Worm (Caenorhabditis elegans) whole organism, L1 larva: ENCODE data around the gene C16C8.10.

ENCODE experiments used
- C04F5.9 ChIP-seq: sonication (generic microtip); optimal IDR thresholded peaks from 2 replicates; lab custom pipeline; 2016; ENCODE audit warnings: missing genetic modification characterization, missing compliant biosample characterization
- C34B4.2 ChIP-seq: sonication (generic microtip); optimal IDR thresholded peaks from 2 replicates; lab custom pipeline; 2017; ENCODE audit warnings: mild to moderate bottlenecking, missing genetic modification characterization, missing compliant biosample characterization
- alr-1 ChIP-seq: fragments of 200-800 bp; sonication (Bioruptor generic); optimal IDR thresholded peaks from 2 replicates; lab custom pipeline; 2018; ENCODE audit warnings: borderline replicate concordance, mild to moderate bottlenecking, missing genetic modification characterization, missing compliant biosample characterization
- ama-1 ChIP-seq: fragments of 150-350 bp; optimal IDR thresholded peaks from 2 replicates; lab custom pipeline; 2014
- blmp-1 ChIP-seq: fragments of 150-350 bp; optimal IDR thresholded peaks from 2 replicates; lab custom pipeline; 2014; ENCODE audit warnings: missing biosample characterization, missing genetic modification characterization
- ceh-90 ChIP-seq: sonication (generic microtip); optimal IDR thresholded peaks from 2 replicates; lab custom pipeline; 2016; ENCODE audit warnings: missing genetic modification characterization, missing compliant biosample characterization
- efl-1 ChIP-seq, 4 experiments: fragments of 150-350 bp; optimal IDR thresholded peaks in 3 of 4; peaks in 1 of 4; 1 replicate in 1 of 4; 2 replicates in 3 of 4; lab custom pipeline; 2014; ENCODE audit warnings: missing biosample characterization in 2 of 4, missing genetic modification characterization in 2 of 4, missing genetic modification reagents in 2 of 4
- efl-3 ChIP-seq: fragments of 200-800 bp; sonication (Bioruptor generic); optimal IDR thresholded peaks from 2 replicates; lab custom pipeline; 2018; ENCODE audit warnings: mild to moderate bottlenecking, missing genetic modification characterization, missing compliant biosample characterization
- egl-13 ChIP-seq: sonication (generic microtip); optimal IDR thresholded peaks from 2 replicates; lab custom pipeline; 2016; ENCODE audit warnings: missing genotype, missing genetic modification reagents, missing genetic modification characterization, missing compliant biosample characterization
- egl-27 ChIP-seq, 2 experiments: fragments of 150-350 bp in 1 of 2; sonication (generic microtip); optimal IDR thresholded peaks; 3 replicates each; lab custom pipeline; 2017 to 2018; ENCODE audit warnings: missing biosample characterization in 2 of 2, missing genetic modification characterization in 2 of 2, missing genetic modification reagents in 2 of 2
- elt-2 ChIP-seq: sonication (generic microtip); optimal IDR thresholded peaks from 2 replicates; lab custom pipeline; 2016; ENCODE audit warnings: missing genetic modification characterization, mild to moderate bottlenecking, inconsistent platforms, missing compliant biosample characterization, missing genetic modification reagents
- elt-3 ChIP-seq, 6 experiments: fragments of 150-350 bp in 1 of 6; sonication (generic microtip); optimal IDR thresholded peaks; 2 replicates each; lab custom pipeline; 2017 to 2018; ENCODE audit warnings: missing biosample characterization in 6 of 6, missing genetic modification characterization in 6 of 6, inconsistent platforms in 1 of 6
- fkh-4 ChIP-seq: sonication (generic microtip); optimal IDR thresholded peaks from 2 replicates; lab custom pipeline; 2016; ENCODE audit warnings: missing compliant biosample characterization, missing genetic modification characterization, borderline replicate concordance
- fkh-8 ChIP-seq: sonication (generic microtip); optimal IDR thresholded peaks from 2 replicates; lab custom pipeline; 2016; ENCODE audit warnings: mild to moderate bottlenecking, missing genetic modification characterization, missing compliant biosample characterization
- hlh-17 ChIP-seq: fragments of 200-800 bp; sonication (Bioruptor generic); optimal IDR thresholded peaks from 2 replicates; lab custom pipeline; 2018; ENCODE audit warnings: missing genetic modification characterization, mild to moderate bottlenecking, missing compliant biosample characterization, moderate library complexity, borderline replicate concordance
- hpl-2 ChIP-seq: fragments of 150-350 bp; optimal IDR thresholded peaks from 2 replicates; lab custom pipeline; 2014; ENCODE audit warnings: missing biosample characterization, missing genetic modification reagents, missing genetic modification characterization
- irx-1 ChIP-seq: sonication (generic microtip); optimal IDR thresholded peaks from 2 replicates; lab custom pipeline; 2016; ENCODE audit warnings: missing genetic modification characterization, missing compliant biosample characterization
- isw-1 ChIP-seq: fragments of 200-800 bp; sonication (Bioruptor generic); IDR thresholded peaks from 2 replicates; pipeline ENCODE4 v1.3.6; 2022; ENCODE audit warnings: missing genetic modification characterization, missing compliant biosample characterization
- lin-13 ChIP-seq: fragments of 150-350 bp; optimal IDR thresholded peaks from 2 replicates; lab custom pipeline; 2014; ENCODE audit warnings: missing biosample characterization, missing genetic modification reagents, missing genetic modification characterization
- lin-39 ChIP-seq: fragments of 150-350 bp; optimal IDR thresholded peaks from 2 replicates; lab custom pipeline; 2014; ENCODE audit warnings: missing biosample characterization, missing genetic modification reagents, missing genetic modification characterization
- lir-3 ChIP-seq: sonication (generic microtip); optimal IDR thresholded peaks from 2 replicates; lab custom pipeline; 2016; ENCODE audit warnings: mild to moderate bottlenecking, missing genetic modification characterization, moderate library complexity, missing compliant biosample characterization; ENCODE audit not compliant: poor library complexity
- mab-9 ChIP-seq: fragments of 200-800 bp; sonication (Bioruptor generic); IDR thresholded peaks from 2 replicates; pipeline ENCODE4 v1.3.6; 2022; ENCODE audit warnings: missing genetic modification reagents, missing genetic modification characterization, missing compliant biosample characterization
- mdl-1 ChIP-seq, 2 experiments: fragments of 150-350 bp; optimal IDR thresholded peaks; 2 replicates each; lab custom pipeline; 2014 to 2017; ENCODE audit warnings: missing biosample characterization in 2 of 2, missing genetic modification characterization in 2 of 2, inconsistent platforms in 1 of 2
- mef-2 ChIP-seq: fragments of 150-350 bp; optimal IDR thresholded peaks from 2 replicates; lab custom pipeline; 2014; ENCODE audit warnings: missing biosample characterization, missing genetic modification characterization
- nhr-11 ChIP-seq: fragments of 150-350 bp; optimal IDR thresholded peaks from 2 replicates; lab custom pipeline; 2014; ENCODE audit warnings: missing biosample characterization, missing genetic modification characterization
- nhr-12 ChIP-seq: sonication (generic microtip); optimal IDR thresholded peaks from 2 replicates; lab custom pipeline; 2017; ENCODE audit warnings: missing biosample characterization, missing genetic modification characterization
- nhr-19 ChIP-seq: fragments of 200-800 bp; sonication (Bioruptor generic); conservative IDR thresholded peaks from 2 replicates; pipeline ENCODE4 v1.3.6; 2022; ENCODE audit warnings: missing genetic modification characterization, missing compliant biosample characterization
- nhr-237 ChIP-seq: fragments of 150-350 bp; optimal IDR thresholded peaks from 2 replicates; lab custom pipeline; 2014; ENCODE audit warnings: missing biosample characterization, missing genetic modification characterization
- nhr-28 ChIP-seq: fragments of 150-350 bp; optimal IDR thresholded peaks from 2 replicates; lab custom pipeline; 2014; ENCODE audit warnings: missing biosample characterization, missing genetic modification characterization
- nhr-47 ChIP-seq: sonication (generic microtip); optimal IDR thresholded peaks from 2 replicates; lab custom pipeline; 2016; ENCODE audit warnings: mild to moderate bottlenecking, missing genetic modification characterization, moderate library complexity, missing compliant biosample characterization
- nhr-71 ChIP-seq: sonication (generic microtip); optimal IDR thresholded peaks from 2 replicates; lab custom pipeline; 2016; ENCODE audit warnings: mild to moderate bottlenecking, missing genetic modification characterization, moderate library complexity, missing compliant biosample characterization
- nhr-90 ChIP-seq: sonication (generic microtip); optimal IDR thresholded peaks from 2 replicates; lab custom pipeline; 2016; ENCODE audit warnings: mild to moderate bottlenecking, missing genetic modification characterization, missing compliant biosample characterization; ENCODE audit not compliant: poor library complexity
- pag-3 ChIP-seq: sonication (generic microtip); optimal IDR thresholded peaks from 2 replicates; lab custom pipeline; 2017; ENCODE audit warnings: missing genetic modification characterization, mild to moderate bottlenecking, missing compliant biosample characterization, antibody characterized with exemption, borderline replicate concordance; ENCODE audit not compliant: insufficient read depth
- pax-3 ChIP-seq: fragments of 200-800 bp; sonication (Bioruptor generic); optimal IDR thresholded peaks from 2 replicates; lab custom pipeline; 2018; ENCODE audit warnings: mild to moderate bottlenecking, missing genetic modification characterization, moderate library complexity, missing compliant biosample characterization
- rnt-1 ChIP-seq: sonication (generic microtip); optimal IDR thresholded peaks from 2 replicates; lab custom pipeline; 2016; ENCODE audit warnings: mild to moderate bottlenecking, missing genetic modification characterization, moderate library complexity, missing compliant biosample characterization
- snpc-4 ChIP-seq: fragments of 150-350 bp; optimal IDR thresholded peaks from 2 replicates; lab custom pipeline; 2014; ENCODE audit warnings: missing biosample characterization, missing genetic modification characterization
- snu-23 ChIP-seq: sonication (generic microtip); optimal IDR thresholded peaks from 2 replicates; lab custom pipeline; 2016; ENCODE audit warnings: missing genetic modification characterization, missing compliant biosample characterization
- sox-4 ChIP-seq: sonication (generic microtip); optimal IDR thresholded peaks from 2 replicates; lab custom pipeline; 2016; ENCODE audit warnings: missing genetic modification characterization, missing compliant biosample characterization
- sptf-1 ChIP-seq: fragments of 150-350 bp; optimal IDR thresholded peaks from 2 replicates; lab custom pipeline; 2014; ENCODE audit warnings: missing biosample characterization, missing genetic modification characterization
- sup-37 ChIP-seq: fragments of 200-800 bp; sonication (Bioruptor generic); optimal IDR thresholded peaks from 2 replicates; lab custom pipeline; 2018; ENCODE audit warnings: mild to moderate bottlenecking, missing genetic modification characterization, missing compliant biosample characterization
- swsn-7 ChIP-seq: sonication (generic microtip); optimal IDR thresholded peaks from 2 replicates; lab custom pipeline; 2016; ENCODE audit warnings: missing genetic modification characterization, missing compliant biosample characterization
- tbx-2 ChIP-seq: sonication (generic microtip); optimal IDR thresholded peaks from 2 replicates; lab custom pipeline; 2016; ENCODE audit warnings: missing genetic modification characterization, missing compliant biosample characterization
- tlp-1 ChIP-seq: fragments of 150-350 bp; optimal IDR thresholded peaks from 2 replicates; lab custom pipeline; 2014; ENCODE audit warnings: missing biosample characterization, missing genetic modification characterization
- unc-62 ChIP-seq: fragments of 150-350 bp; optimal IDR thresholded peaks from 2 replicates; lab custom pipeline; 2014; ENCODE audit warnings: missing biosample characterization, missing genetic modification reagents, missing genetic modification characterization
- unc-86 ChIP-seq: sonication (generic microtip); optimal IDR thresholded peaks from 2 replicates; lab custom pipeline; 2016; ENCODE audit warnings: missing genetic modification characterization, missing compliant biosample characterization
- zag-1 ChIP-seq: fragments of 150-350 bp; optimal IDR thresholded peaks from 2 replicates; lab custom pipeline; 2014; ENCODE audit warnings: missing biosample characterization, missing genetic modification characterization
- zip-4 ChIP-seq: fragments of 200-800 bp; sonication (Bioruptor generic); optimal IDR thresholded peaks from 2 replicates; lab custom pipeline; 2018; ENCODE audit warnings: mild to moderate bottlenecking, missing genetic modification characterization, moderate library complexity, missing compliant biosample characterization
- ztf-4 ChIP-seq: fragments of 150-350 bp; optimal IDR thresholded peaks from 2 replicates; lab custom pipeline; 2014; ENCODE audit warnings: missing biosample characterization, missing genetic modification characterization

Gene C16C8.10

ce11 chrII:3439842-3440640, 24.4 kb downstream of the C16C8.10 start:
- peak; percentile 59 for TF ChIP-seq snpc-4 (tag; lab: Kevin White, UChicago)
- no peak for TF ChIP-seq efl-3
- TF ChIP-seq elt-2 (tag; lab: Kevin White, UChicago), result peak; percentile 86
- TF ChIP-seq tbx-2 (tag; lab: Kevin White, UChicago), result no peak
- TF ChIP-seq tlp-1 (tag; lab: Kevin White, UChicago), result peak; percentile 57
- TF ChIP-seq elt-3 (tag; optimal IDR thresholded peaks at IDR 0.05; lab: Kevin White, UChicago), result no peak
- TF ChIP-seq isw-1 (GFP tag; lab: Robert Waterston, UW), result no peak
- no peak for TF ChIP-seq nhr-11 (tag; lab: Kevin White, UChicago)

DNA sequence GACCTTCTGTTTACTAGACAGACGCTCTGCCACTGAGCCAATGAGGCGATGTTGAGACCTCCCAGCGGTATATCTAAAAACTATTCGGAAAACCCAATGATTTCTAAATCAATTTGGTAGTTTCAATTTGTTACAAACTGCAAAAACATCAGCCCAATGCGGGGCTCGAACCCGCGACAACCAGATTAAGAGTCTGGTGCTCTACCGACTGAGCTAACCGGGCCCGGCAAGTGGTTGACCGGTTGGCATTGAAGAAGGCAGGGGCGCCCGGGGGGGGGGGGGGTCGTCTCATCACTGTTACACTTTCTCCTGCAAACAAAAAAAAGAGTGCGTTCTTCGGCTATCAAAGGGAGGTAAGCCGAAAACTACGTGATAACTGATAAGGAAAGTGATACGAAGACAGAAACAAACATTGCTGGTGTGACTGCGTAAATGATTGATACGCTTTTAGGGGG, 25.2 kb downstream of the C16C8.10 start:
- no peak for TF ChIP-seq hlh-17 (GFP tag; lab: Kevin White, UChicago)
- TF ChIP-seq efl-1 (optimal IDR thresholded peaks at IDR 0.05; lab: Kevin White, UChicago), result peak in 1 of 2 experiments; percentile 20
- no peak for TF ChIP-seq efl-1 (GFP tag; optimal IDR thresholded peaks at IDR 0.05 in 1 of 2; lab: Kevin White, UChicago)
- TF ChIP-seq blmp-1 (tag; lab: Kevin White, UChicago), result peak; percentile 66
- TF ChIP-seq C04F5.9 (tag; lab: Kevin White, UChicago), result no peak
- peak; percentile 38 for TF ChIP-seq snu-23
- no peak for TF ChIP-seq pax-3 (tag; lab: Kevin White, UChicago)
- no peak for TF ChIP-seq nhr-237 (tag; lab: Kevin White, UChicago)
- TF ChIP-seq zag-1, result no peak
- no peak for TF ChIP-seq lin-13 (GFP tag; lab: Kevin White, UChicago)
- no peak for TF ChIP-seq fkh-8 (tag; lab: Kevin White, UChicago)
- TF ChIP-seq egl-27 (tag; optimal IDR thresholded peaks at IDR 0.05; lab: Kevin White, UChicago), result no peak
- TF ChIP-seq irx-1, result no peak
- no peak for TF ChIP-seq nhr-28 (tag; lab: Kevin White, UChicago)
- no peak for TF ChIP-seq C34B4.2
- TF ChIP-seq sptf-1 (tag; lab: Kevin White, UChicago), result no peak
- peak; percentile 75 for TF ChIP-seq nhr-90 (tag; lab: Kevin White, UChicago)
- TF ChIP-seq unc-62, result no peak
- no peak for TF ChIP-seq nhr-12 (tag; lab: Kevin White, UChicago)
- no peak for TF ChIP-seq mef-2 (tag; lab: Kevin White, UChicago)
- TF ChIP-seq nhr-47 (tag; lab: Kevin White, UChicago), result peak; percentile 64
- TF ChIP-seq alr-1, result no peak
- TF ChIP-seq swsn-7, result no peak
- TF ChIP-seq mab-9, result no peak
- TF ChIP-seq sox-4, result no peak
- no peak for TF ChIP-seq ceh-90 (tag; lab: Kevin White, UChicago)
- TF ChIP-seq tbx-2 (tag; lab: Kevin White, UChicago), result peak; percentile 22
- TF ChIP-seq pag-3 (tag; lab: Kevin White, UChicago), result no peak
- TF ChIP-seq zip-4, result no peak
- TF ChIP-seq nhr-71, result peak; percentile 60
- no peak for TF ChIP-seq snpc-4 (tag; lab: Kevin White, UChicago)
- no peak for TF ChIP-seq egl-13 (tag; lab: Kevin White, UChicago)
- TF ChIP-seq unc-86 (tag; lab: Kevin White, UChicago), result no peak
- no peak for TF ChIP-seq mdl-1 (tag; optimal IDR thresholded peaks at IDR 0.05; lab: Kevin White, UChicago)
- TF ChIP-seq elt-3 (tag; optimal IDR thresholded peaks at IDR 0.05; lab: Kevin White, UChicago), result peak in 3 of 6 experiments; percentile 45 to 62 (median 46)
- TF ChIP-seq ztf-4 (tag; lab: Kevin White, UChicago), result no peak
- TF ChIP-seq ama-1, result no peak
- TF ChIP-seq sup-37, result peak; percentile 10
- no peak for TF ChIP-seq hpl-2
- no peak for TF ChIP-seq lir-3 (tag; lab: Kevin White, UChicago)
- TF ChIP-seq rnt-1 (tag; lab: Kevin White, UChicago), result peak; percentile 51
- peak; percentile 64 for TF ChIP-seq nhr-19 (GFP tag; lab: Robert Waterston, UW)
- no peak for TF ChIP-seq lin-39 (tag; lab: Kevin White, UChicago)
- no peak for TF ChIP-seq fkh-4 (tag; lab: Kevin White, UChicago)
